Fruit fly (Drosophila melanogaster): Measurements from ENCODE around the gene RYa-R.

Gene RYa-R

dm6 chr3R:27105439-27105838 is 108.7 kb downstream of the RYa-R start:
- no peak for TF ChIP-seq CG17801 (GFP tag; optimal IDR thresholded peaks at IDR 0.05; ENCODE audit: partially characterized antibody)

- TF ChIP-seq CG17801 (GFP tag; optimal IDR thresholded peaks at IDR 0.05; ENCODE audit: partially characterized antibody), result no peak
Measured at dm6 chr3R:27106134-27106694, 109.4 kb downstream of the RYa-R start, which contains the start of gene CAH9. TSS of gene CAH9 (minus strand) at chr3R:27106184.
